Worm (Caenorhabditis elegans) whole organism, L1 larva: ENCODE data around the gene Y38H6C.13.
"Not testable (repeated sequence)": the region's sequence is repeated elsewhere in the genome, so short reads cannot be mapped to it uniquely, and the experiment has no call there.

Source experiments
- aha-1 ChIP-seq: fragments of 150-350 bp; optimal IDR thresholded peaks from 2 replicates; lab custom pipeline; 2014; ENCODE audit warnings: missing biosample characterization, missing genetic modification characterization
- ceh-90 ChIP-seq: sonication (generic microtip); optimal IDR thresholded peaks from 2 replicates; lab custom pipeline; 2016; ENCODE audit warnings: missing genetic modification characterization, missing compliant biosample characterization
- dpl-1 ChIP-seq, 3 experiments: fragments of 150-350 bp in 2 of 3; sonication (generic microtip) in 1 of 3; optimal IDR thresholded peaks; 2 replicates each; lab custom pipeline; 2014 to 2017; ENCODE audit warnings: missing biosample characterization in 3 of 3, missing genetic modification characterization in 3 of 3, missing genetic modification reagents in 3 of 3
- egl-13 ChIP-seq: sonication (generic microtip); optimal IDR thresholded peaks from 2 replicates; lab custom pipeline; 2016; ENCODE audit warnings: missing genotype, missing genetic modification reagents, missing genetic modification characterization, missing compliant biosample characterization
- lsy-2 ChIP-seq, 2 experiments: fragments of 150-350 bp; optimal IDR thresholded peaks; 2 replicates each; lab custom pipeline; 2014; ENCODE audit warnings: missing biosample characterization in 2 of 2, missing genetic modification characterization in 2 of 2
- mab-9 ChIP-seq: fragments of 200-800 bp; sonication (Bioruptor generic); IDR thresholded peaks from 2 replicates; pipeline ENCODE4 v1.3.6; 2022; ENCODE audit warnings: missing genetic modification reagents, missing genetic modification characterization, missing compliant biosample characterization
- mdl-1 ChIP-seq, 2 experiments: fragments of 150-350 bp; optimal IDR thresholded peaks; 2 replicates each; lab custom pipeline; 2014 to 2017; ENCODE audit warnings: missing biosample characterization in 2 of 2, missing genetic modification characterization in 2 of 2, inconsistent platforms in 1 of 2
- mep-1 ChIP-seq: fragments of 150-350 bp; optimal IDR thresholded peaks from 2 replicates; lab custom pipeline; 2014; ENCODE audit warnings: missing biosample characterization, missing genetic modification characterization
- nhr-12 ChIP-seq: sonication (generic microtip); optimal IDR thresholded peaks from 2 replicates; lab custom pipeline; 2017; ENCODE audit warnings: missing biosample characterization, missing genetic modification characterization
- unc-130 ChIP-seq: fragments of 150-350 bp; optimal IDR thresholded peaks from 2 replicates; lab custom pipeline; 2017; ENCODE audit warnings: missing biosample characterization, missing genetic modification characterization, inconsistent platforms
- unc-62 ChIP-seq: fragments of 150-350 bp; optimal IDR thresholded peaks from 2 replicates; lab custom pipeline; 2014; ENCODE audit warnings: missing biosample characterization, missing genetic modification reagents, missing genetic modification characterization
- ztf-11 ChIP-seq, 2 experiments: sonication (generic microtip); optimal IDR thresholded peaks; 2 replicates each; lab custom pipeline; 2016 to 2017; ENCODE audit warnings: missing genetic modification characterization in 2 of 2, missing biosample characterization in 1 of 2, missing compliant biosample characterization in 1 of 2

DNA sequence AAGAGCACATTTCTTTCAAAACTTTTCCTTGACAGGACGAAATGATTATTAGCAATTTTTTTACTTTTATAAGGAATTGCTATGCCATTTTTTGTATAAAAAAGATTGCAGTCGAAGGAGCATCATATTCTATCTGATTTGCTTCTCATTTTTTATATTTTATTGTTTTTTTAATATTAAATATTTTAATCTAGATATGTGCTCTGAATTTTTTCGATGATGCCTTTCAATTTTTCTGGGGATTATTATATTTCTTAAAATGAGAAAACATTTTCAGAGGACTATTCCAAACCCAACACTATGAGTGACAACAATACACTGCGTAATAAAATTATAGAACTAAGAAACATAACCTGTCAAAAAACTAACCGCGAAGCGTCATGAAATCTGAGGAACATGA is 41.4 kb downstream of the Y38H6C.13 start, which contains the start of gene F26F2.4:
- not testable (repeated sequence) for TF ChIP-seq lsy-2 (tag; optimal IDR thresholded peaks at IDR 0.05; lab: Kevin White, UChicago); dpl-1 (GFP tag; optimal IDR thresholded peaks at IDR 0.05; lab: Kevin White, UChicago); aha-1 (tag; lab: Kevin White, UChicago); unc-130 (tag; lab: Kevin White, UChicago); mab-9; unc-62 (GFP tag; lab: Kevin White, UChicago); nhr-12 (tag; lab: Kevin White, UChicago); mdl-1 (tag; optimal IDR thresholded peaks at IDR 0.05; lab: Kevin White, UChicago); egl-13; mep-1 (tag; lab: Kevin White, UChicago); ceh-90 (tag; lab: Kevin White, UChicago); ztf-11 (tag; optimal IDR thresholded peaks at IDR 0.05; lab: Kevin White, UChicago)
